Fruit fly (Drosophila melanogaster) whole organism, embryonic: Measurements from ENCODE around the gene Mbs.

Experiments
- Atf6 ChIP-seq: fragments of 200-800 bp; sonication (Bioruptor generic); IDR thresholded peaks from 2 replicates; pipeline ENCODE4 v1.3.6; 2022; ENCODE audit warnings: missing biosample characterization, missing genetic modification characterization
- CG10462 ChIP-seq: fragments of 200-800 bp; sonication (Bioruptor generic); optimal IDR thresholded peaks from 2 replicates; lab custom pipeline; 2016; ENCODE audit warnings: missing biosample characterization, missing genetic modification characterization
- CG10543 ChIP-seq: fragments of 200-800 bp; sonication (Bioruptor generic); optimal IDR thresholded peaks from 3 replicates; lab custom pipeline; 2017; ENCODE audit warnings: missing biosample characterization, mild to moderate bottlenecking, missing genetic modification characterization, moderate library complexity
- CG11560 ChIP-seq: fragments of 200-800 bp; sonication (Bioruptor generic); IDR thresholded peaks from 3 replicates; pipeline ENCODE4 v1.3.6; 2022; ENCODE audit warnings: missing biosample characterization, missing genetic modification characterization
- CG11696 ChIP-seq: fragments of 200-800 bp; sonication (Bioruptor generic); IDR thresholded peaks from 2 replicates; pipeline ENCODE4 v1.3.6; 2022; ENCODE audit warnings: missing biosample characterization, missing genetic modification characterization
- CG12236 ChIP-seq: fragments of 200-800 bp; sonication (Bioruptor generic); optimal IDR thresholded peaks from 2 replicates; lab custom pipeline; 2016; ENCODE audit warnings: missing biosample characterization, missing genetic modification characterization
- CG13296 ChIP-seq: fragments of 200-800 bp; sonication (Bioruptor generic); optimal IDR thresholded peaks from 3 replicates; lab custom pipeline; 2018; ENCODE audit warnings: missing biosample characterization, mild to moderate bottlenecking, missing genetic modification characterization
- CG15073 ChIP-seq: fragments of 200-800 bp; sonication (Bioruptor generic); optimal IDR thresholded peaks from 2 replicates; lab custom pipeline; 2016; ENCODE audit warnings: missing biosample characterization, missing genetic modification characterization
- CG18011 ChIP-seq: fragments of 200-800 bp; sonication (Bioruptor generic); optimal IDR thresholded peaks from 2 replicates; lab custom pipeline; 2017; ENCODE audit warnings: missing biosample characterization, missing genetic modification characterization, mild to moderate bottlenecking, moderate library complexity, missing genotype
- CG18476 ChIP-seq: fragments of 200-800 bp; sonication (Bioruptor generic); optimal IDR thresholded peaks from 2 replicates; lab custom pipeline; 2016; ENCODE audit warnings: missing biosample characterization, mild to moderate bottlenecking, missing genetic modification characterization
- CG2678 ChIP-seq: fragments of 200-800 bp; sonication (Bioruptor generic); optimal IDR thresholded peaks from 3 replicates; lab custom pipeline; 2019; ENCODE audit warnings: missing biosample characterization, mild to moderate bottlenecking, missing genetic modification characterization, moderate library complexity
- CG3281 ChIP-seq: fragments of 200-800 bp; sonication (Bioruptor generic); optimal IDR thresholded peaks from 3 replicates; lab custom pipeline; 2017; ENCODE audit warnings: missing biosample characterization, mild to moderate bottlenecking, missing genetic modification characterization
- CG5180 ChIP-seq: fragments of 200-800 bp; sonication (Bioruptor generic); optimal IDR thresholded peaks from 3 replicates; lab custom pipeline; 2017; ENCODE audit warnings: missing biosample characterization, missing genetic modification characterization, mild to moderate bottlenecking, moderate library complexity, missing genetic modification reagents
- CG6175 ChIP-seq: fragments of 200-800 bp; sonication (Bioruptor generic); IDR thresholded peaks from 3 replicates; pipeline ENCODE4 v1.3.6; 2022; ENCODE audit warnings: missing biosample characterization, missing genetic modification characterization
- CG7928 ChIP-seq: fragments of 200-800 bp; sonication (Bioruptor generic); optimal IDR thresholded peaks from 2 replicates; lab custom pipeline; 2017; ENCODE audit warnings: missing biosample characterization, mild to moderate bottlenecking, missing genetic modification characterization
- CG7963 ChIP-seq: fragments of 200-800 bp; sonication (Bioruptor generic); IDR thresholded peaks from 3 replicates; pipeline ENCODE4 v1.3.6; 2022; ENCODE audit warnings: missing biosample characterization, missing genetic modification characterization; ENCODE audit not compliant: partially characterized antibody
- CG8388 ChIP-seq: fragments of 200-800 bp; sonication (Bioruptor generic); optimal IDR thresholded peaks from 2 replicates; lab custom pipeline; 2019; ENCODE audit warnings: missing biosample characterization, mild to moderate bottlenecking, missing genetic modification characterization, moderate library complexity
- CG8765 ChIP-seq: fragments of 200-800 bp; sonication (Bioruptor generic); IDR thresholded peaks from 2 replicates; pipeline ENCODE4 v1.3.6; 2022; ENCODE audit warnings: missing biosample characterization, missing genetic modification characterization
- CG9797 ChIP-seq: fragments of 200-800 bp; sonication (Bioruptor generic); optimal IDR thresholded peaks from 3 replicates; lab custom pipeline; 2018; ENCODE audit warnings: missing biosample characterization, mild to moderate bottlenecking, missing genetic modification characterization
- CHES-1-like ChIP-seq: fragments of 200-800 bp; sonication (Bioruptor generic); optimal IDR thresholded peaks from 2 replicates; lab custom pipeline; 2016; ENCODE audit warnings: missing biosample characterization, missing genetic modification characterization
- CTCF ChIP-seq: fragments of 200-800 bp; sonication (Bioruptor generic); optimal IDR thresholded peaks from 2 replicates; lab custom pipeline; 2017; ENCODE audit warnings: missing biosample characterization, mild to moderate bottlenecking, missing genetic modification characterization, moderate library complexity
- Dbx ChIP-seq: fragments of 200-800 bp; sonication (Bioruptor generic); IDR thresholded peaks from 3 replicates; pipeline ENCODE4 v1.3.6; 2022; ENCODE audit warnings: missing biosample characterization, missing genetic modification characterization
- Doc3 ChIP-seq: fragments of 200-800 bp; sonication (Bioruptor generic); IDR thresholded peaks from 3 replicates; pipeline ENCODE4 v1.3.6; 2022; ENCODE audit warnings: missing biosample characterization, missing genetic modification characterization; ENCODE audit not compliant: partially characterized antibody
- Drgx ChIP-seq: fragments of 200-800 bp; sonication (Bioruptor generic); IDR thresholded peaks from 2 replicates; pipeline ENCODE4 v1.3.6; 2022; ENCODE audit warnings: missing biosample characterization, missing genetic modification characterization
- Ets97D ChIP-seq: fragments of 200-800 bp; sonication (Bioruptor generic); optimal IDR thresholded peaks from 3 replicates; lab custom pipeline; 2016; ENCODE audit warnings: missing biosample characterization, missing genetic modification characterization
- Fer3 ChIP-seq: fragments of 200-800 bp; sonication (Bioruptor generic); optimal IDR thresholded peaks from 2 replicates; lab custom pipeline; 2018; ENCODE audit warnings: missing biosample characterization, mild to moderate bottlenecking, missing genetic modification characterization, moderate library complexity
- Gsc ChIP-seq: fragments of 200-800 bp; sonication (Bioruptor generic); IDR thresholded peaks from 2 replicates; pipeline ENCODE4 v1.3.6; 2022; ENCODE audit warnings: missing biosample characterization, missing genetic modification characterization
- Meics ChIP-seq: fragments of 200-800 bp; sonication (Bioruptor generic); optimal IDR thresholded peaks from 2 replicates; lab custom pipeline; 2017; ENCODE audit warnings: missing biosample characterization, mild to moderate bottlenecking, missing genetic modification characterization
- Myb ChIP-seq: fragments of 200-800 bp; sonication (Bioruptor generic); optimal IDR thresholded peaks from 2 replicates; lab custom pipeline; 2016; ENCODE audit warnings: missing biosample characterization, missing genetic modification characterization
- NC2α ChIP-seq: fragments of 200-800 bp; sonication (Bioruptor generic); optimal IDR thresholded peaks from 2 replicates; lab custom pipeline; 2016; ENCODE audit warnings: missing biosample characterization, missing genetic modification characterization
- Opbp ChIP-seq: fragments of 200-800 bp; sonication (Bioruptor generic); IDR thresholded peaks from 3 replicates; pipeline ENCODE4 v1.3.6; 2022; ENCODE audit warnings: missing biosample characterization, missing genetic modification characterization; ENCODE audit not compliant: partially characterized antibody
- Ptx1 ChIP-seq: fragments of 200-800 bp; sonication (Bioruptor generic); IDR thresholded peaks from 2 replicates; pipeline ENCODE4 v1.3.6; 2022; ENCODE audit warnings: missing biosample characterization, missing genetic modification characterization
- Xrp1 ChIP-seq: fragments of 200-800 bp; sonication (Bioruptor generic); IDR thresholded peaks from 2 replicates; pipeline ENCODE4 v1.3.6; 2022; ENCODE audit warnings: missing biosample characterization, missing genetic modification characterization
- amos ChIP-seq: fragments of 200-800 bp; sonication (Bioruptor generic); IDR thresholded peaks from 2 replicates; pipeline ENCODE4 v1.3.6; 2022; ENCODE audit warnings: missing biosample characterization, missing genetic modification characterization; ENCODE audit not compliant: partially characterized antibody
- ato ChIP-seq: fragments of 200-800 bp; sonication (Bioruptor generic); IDR thresholded peaks from 2 replicates; pipeline ENCODE4 v1.3.6; 2022; ENCODE audit warnings: missing biosample characterization, missing genetic modification characterization; ENCODE audit not compliant: partially characterized antibody
- ci ChIP-seq: fragments of 200-800 bp; sonication (Bioruptor generic); IDR thresholded peaks from 3 replicates; pipeline ENCODE4 v1.3.6; 2022; ENCODE audit warnings: missing biosample characterization, missing genetic modification characterization
- cwo ChIP-seq: fragments of 200-800 bp; sonication (Bioruptor generic); optimal IDR thresholded peaks from 3 replicates; lab custom pipeline; 2017; ENCODE audit warnings: missing biosample characterization, missing genetic modification characterization, mild to moderate bottlenecking, moderate library complexity, missing genetic modification reagents
- dan ChIP-seq: fragments of 200-800 bp; sonication (Bioruptor generic); IDR thresholded peaks from 2 replicates; pipeline ENCODE4 v1.3.6; 2022; ENCODE audit warnings: missing biosample characterization, missing genetic modification characterization
- disco-r ChIP-seq: fragments of 200-800 bp; sonication (Bioruptor generic); optimal IDR thresholded peaks from 2 replicates; lab custom pipeline; 2016; ENCODE audit warnings: missing biosample characterization, missing genetic modification characterization
- dm ChIP-seq: fragments of 200-800 bp; sonication (Bioruptor generic); optimal IDR thresholded peaks from 3 replicates; lab custom pipeline; 2016; ENCODE audit warnings: missing biosample characterization, missing genetic modification characterization
- dpn ChIP-seq, 2 experiments: fragments of 200-800 bp; sonication (Bioruptor generic); optimal IDR thresholded peaks; 3 replicates each; lab custom pipeline; 2016; ENCODE audit warnings: missing biosample characterization in 2 of 2, missing genetic modification characterization in 2 of 2
- dysf ChIP-seq: fragments of 200-800 bp; sonication (Bioruptor generic); IDR thresholded peaks from 3 replicates; pipeline ENCODE4 v1.3.6; 2022; ENCODE audit warnings: missing biosample characterization, missing genetic modification characterization
- eve ChIP-seq, 2 experiments: fragments of >200 bp; optimal IDR thresholded peaks; 2 replicates each; lab custom pipeline; 2017; ENCODE audit warnings: missing biosample characterization in 2 of 2, missing genetic modification characterization in 2 of 2
- fd102C ChIP-seq: fragments of 200-800 bp; sonication (Bioruptor generic); optimal IDR thresholded peaks from 2 replicates; lab custom pipeline; 2018; ENCODE audit warnings: missing biosample characterization, mild to moderate bottlenecking, missing genetic modification characterization, moderate library complexity
- lmd ChIP-seq: fragments of 200-800 bp; sonication (Bioruptor generic); IDR thresholded peaks from 2 replicates; pipeline ENCODE4 v1.3.6; 2022; ENCODE audit warnings: missing biosample characterization, missing genetic modification characterization
- otp ChIP-seq: fragments of 200-800 bp; sonication (Bioruptor generic); IDR thresholded peaks from 3 replicates; pipeline ENCODE4, ENCODE4 v1.3.6; 2022; ENCODE audit warnings: missing biosample characterization, missing genetic modification characterization
- ro ChIP-seq: fragments of 200-800 bp; sonication (Bioruptor generic); IDR thresholded peaks from 2 replicates; pipeline ENCODE4 v1.3.6; 2022; ENCODE audit warnings: missing biosample characterization, missing genetic modification characterization
- sob ChIP-seq: fragments of 200-800 bp; sonication (Bioruptor generic); IDR thresholded peaks from 2 replicates; pipeline ENCODE4 v1.3.6; 2022; ENCODE audit warnings: missing biosample characterization, missing genetic modification characterization
- tgo ChIP-seq: fragments of 200-800 bp; sonication (Bioruptor generic); IDR thresholded peaks from 3 replicates; pipeline ENCODE4 v1.3.6; 2022; ENCODE audit warnings: missing biosample characterization, missing genetic modification characterization
- wek ChIP-seq: fragments of 200-800 bp; sonication (Bioruptor generic); optimal IDR thresholded peaks from 3 replicates; lab custom pipeline; 2018; ENCODE audit warnings: missing biosample characterization, mild to moderate bottlenecking, missing genetic modification characterization, moderate library complexity

Mbs gene

DNA sequence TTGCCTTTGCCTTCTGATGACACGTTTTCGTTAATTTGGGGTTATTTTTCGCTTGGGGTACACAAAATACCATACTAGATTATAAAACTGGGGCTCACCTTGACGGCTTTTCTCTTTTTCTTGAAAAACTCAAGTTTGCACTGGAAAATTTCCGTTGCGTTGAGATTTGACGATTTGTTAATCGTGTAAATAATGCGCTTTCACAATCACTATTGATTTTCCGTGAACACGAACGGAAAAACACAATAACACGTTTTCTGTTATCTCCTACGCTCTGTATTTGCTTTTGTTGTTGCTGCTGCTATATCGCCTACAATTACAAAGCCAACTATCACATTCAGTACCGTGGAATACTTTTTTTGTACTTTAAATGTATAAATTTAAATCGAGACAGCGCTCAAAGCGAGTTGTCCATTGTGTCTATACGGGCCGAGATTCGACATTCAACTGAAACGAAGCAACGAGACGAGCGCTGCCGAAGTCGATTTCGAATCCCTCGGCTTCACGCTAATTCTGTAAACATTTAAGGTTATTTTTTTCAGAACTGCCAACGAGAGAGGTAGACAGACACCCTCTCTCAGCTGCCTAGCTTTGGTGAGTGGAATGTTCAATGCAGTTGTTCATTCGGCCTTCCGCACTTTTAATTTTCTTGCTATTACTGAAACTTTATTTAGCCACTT lies 5.2 kb upstream of the Mbs start (continued):
- TF ChIP-seq Ets97D (GFP tag; lab: Kevin White, UChicago), result no peak
- no peak for TF ChIP-seq CG18476 (GFP tag; lab: Kevin White, UChicago)
- TF ChIP-seq CG11696 (GFP tag; lab: Robert Waterston, UW), result no peak
- TF ChIP-seq lmd (GFP tag; lab: Robert Waterston, UW), result no peak
- TF ChIP-seq Dbx (GFP tag; lab: Robert Waterston, UW), result peak; percentile 23; the same call in 2 of the 3 replicates
- no peak for TF ChIP-seq ro (GFP tag; lab: Robert Waterston, UW)
- TF ChIP-seq ato (GFP tag; lab: Robert Waterston, UW), result 0 out of 2 replicates have a peak, but pooled peaks have one; percentile 24
- TF ChIP-seq wek (GFP tag; lab: Kevin White, UChicago), result no peak
- TF ChIP-seq Fer3 (tag; lab: Kevin White, UChicago), result peak; percentile 40
- no peak for TF ChIP-seq CG3281 (GFP tag; lab: Kevin White, UChicago)
- TF ChIP-seq Xrp1, result no peak; the same call in 1 of the 2 replicates
- TF ChIP-seq CG9797 (GFP tag; lab: Kevin White, UChicago), result peak; percentile 19
- no peak for TF ChIP-seq Opbp (GFP tag; lab: Robert Waterston, UW)
- no peak for TF ChIP-seq dysf
- no peak for TF ChIP-seq CG8765 (GFP tag; lab: Robert Waterston, UW)
- peak; percentile 17 for TF ChIP-seq CG2678 (tag; lab: Kevin White, UChicago)
- TF ChIP-seq Ptx1 (GFP tag; lab: Robert Waterston, UW), result no peak
- TF ChIP-seq ci (GFP tag; lab: Robert Waterston, UW), result peak; percentile 69; the same call in 1 of the 3 replicates
- no peak for TF ChIP-seq CG6175 (GFP tag; lab: Robert Waterston, UW)
- no peak for TF ChIP-seq CG10462 (GFP tag; lab: Kevin White, UChicago)
- no peak for TF ChIP-seq Myb (GFP tag; lab: Kevin White, UChicago)
- no peak for TF ChIP-seq CG7963 (GFP tag; lab: Robert Waterston, UW)
- TF ChIP-seq Drgx (GFP tag; lab: Robert Waterston, UW), result peak; percentile 62
- TF ChIP-seq CG7928, result no peak
- TF ChIP-seq Meics (GFP tag; lab: Kevin White, UChicago), result no peak
- TF ChIP-seq dan, result no peak
- TF ChIP-seq Doc3 (GFP tag; lab: Robert Waterston, UW), result no peak
- TF ChIP-seq sob (GFP tag; lab: Robert Waterston, UW), result peak; percentile 67; the same call in 1 of the 2 replicates
- no peak for TF ChIP-seq CHES-1-like (GFP tag; lab: Kevin White, UChicago)
- peak; percentile 55; the same call in 1 of the 3 replicates for TF ChIP-seq otp (GFP tag; lab: Robert Waterston, UW)
- TF ChIP-seq amos (GFP tag; lab: Robert Waterston, UW), result peak; percentile 44; the same call in 1 of the 2 replicates
- TF ChIP-seq CG5180 (GFP tag; lab: Kevin White, UChicago), result no peak
- no peak for TF ChIP-seq dpn (GFP tag; optimal IDR thresholded peaks at IDR 0.05; lab: Kevin White, UChicago)
- no peak for TF ChIP-seq CG18011 (GFP tag; lab: Kevin White, UChicago)
- no peak for TF ChIP-seq CTCF (GFP tag; lab: Kevin White, UChicago)
- no peak for TF ChIP-seq CG11560 (tag; lab: Robert Waterston, UW)
- TF ChIP-seq tgo (GFP tag; lab: Robert Waterston, UW), result peak; percentile 15; the same call in 1 of the 3 replicates
- TF ChIP-seq CG15073 (GFP tag; lab: Kevin White, UChicago), result no peak
- no peak for TF ChIP-seq fd102C (GFP tag; lab: Kevin White, UChicago)
- TF ChIP-seq CG12236 (GFP tag; lab: Kevin White, UChicago), result no peak
- no peak for TF ChIP-seq disco-r (GFP tag; lab: Kevin White, UChicago)
- no peak for TF ChIP-seq Gsc (GFP tag; lab: Robert Waterston, UW)
- no peak; the same call in 1 of the 2 replicates for TF ChIP-seq Atf6
- TF ChIP-seq NC2α, result no peak
- TF ChIP-seq dm (GFP tag; lab: Kevin White, UChicago), result no peak
- peak; percentile 23 for TF ChIP-seq CG13296 (GFP tag; lab: Kevin White, UChicago)
- TF ChIP-seq CG8388, result no peak
- no peak for TF ChIP-seq eve (GFP tag; optimal IDR thresholded peaks at IDR 0.05; lab: Kevin White, UChicago)
- peak; percentile 89 for TF ChIP-seq CG10543 (GFP tag; lab: Kevin White, UChicago)
- TF ChIP-seq cwo (GFP tag; lab: Kevin White, UChicago), result peak; percentile 15
